Fruit fly (Drosophila melanogaster): ENCODE results near the gene CG7387.

Gene CG7387

DNA sequence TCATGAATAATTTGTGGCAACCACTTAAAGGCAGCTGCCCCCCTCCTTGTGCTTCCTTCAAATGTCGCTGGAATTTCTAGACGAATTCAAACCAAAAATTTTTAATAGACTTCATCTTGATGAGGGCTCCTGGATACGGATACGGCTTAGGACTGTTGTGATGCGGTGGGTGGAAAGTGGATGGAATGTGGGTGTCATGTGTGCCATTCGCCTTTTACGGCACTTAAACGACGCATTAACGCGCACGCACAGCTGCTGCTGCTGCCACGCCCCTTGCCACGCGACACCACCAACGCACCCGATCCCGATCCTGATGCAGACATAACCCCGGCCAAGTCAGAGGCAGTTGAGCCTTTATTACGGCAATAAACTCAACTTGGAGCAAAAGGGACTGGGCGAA lies 26.8 kb upstream of the CG7387 start:
- TF ChIP-seq CG31627 (GFP tag; optimal IDR thresholded peaks at IDR 0.05) (no peak), CG4318 (GFP tag; optimal IDR thresholded peaks at IDR 0.05) (no peak), CG34406 (GFP tag; optimal IDR thresholded peaks at IDR 0.05) (no peak), CG6163 (GFP tag; IDR thresholded peaks at IDR 0.05) (no peak), CG16779 (tag; optimal IDR thresholded peaks at IDR 0.05) (no peak), OdsH (GFP tag; optimal IDR thresholded peaks at IDR 0.05) (no peak), Gug (GFP tag; IDR thresholded peaks at IDR 0.05) (no peak)

DNA sequence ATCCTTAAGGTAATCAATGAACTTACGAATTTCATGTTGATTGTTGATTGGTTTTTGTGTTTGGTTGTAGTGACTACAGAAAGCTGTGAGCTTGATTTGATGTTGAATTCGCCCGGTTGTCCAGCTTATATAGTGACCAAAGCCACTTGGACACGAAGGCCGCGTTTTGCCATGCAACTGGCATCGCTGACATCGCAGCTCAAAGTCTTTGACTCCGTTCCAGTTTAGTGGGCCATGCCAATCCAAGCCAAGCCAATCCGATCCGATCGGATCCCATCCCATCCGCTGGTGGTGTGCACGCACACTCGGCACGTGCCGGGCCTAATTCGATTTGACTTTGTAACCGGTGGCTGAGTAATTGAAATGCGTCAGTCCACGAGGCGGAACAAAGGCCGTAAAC lies 26.0 kb upstream of the CG7387 start, which contains the start of gene CG13674:
CG13674 (minus strand) TSS at position 101 of the 400 bp plus-strand sequence.
- TF ChIP-seq pdm3 (GFP tag; optimal IDR thresholded peaks at IDR 0.05) (no peak), Gug (GFP tag; IDR thresholded peaks at IDR 0.05) (no peak), Eip78C (GFP tag) (no peak), CG6276 (GFP tag; optimal IDR thresholded peaks at IDR 0.05) (no peak)

DNA sequence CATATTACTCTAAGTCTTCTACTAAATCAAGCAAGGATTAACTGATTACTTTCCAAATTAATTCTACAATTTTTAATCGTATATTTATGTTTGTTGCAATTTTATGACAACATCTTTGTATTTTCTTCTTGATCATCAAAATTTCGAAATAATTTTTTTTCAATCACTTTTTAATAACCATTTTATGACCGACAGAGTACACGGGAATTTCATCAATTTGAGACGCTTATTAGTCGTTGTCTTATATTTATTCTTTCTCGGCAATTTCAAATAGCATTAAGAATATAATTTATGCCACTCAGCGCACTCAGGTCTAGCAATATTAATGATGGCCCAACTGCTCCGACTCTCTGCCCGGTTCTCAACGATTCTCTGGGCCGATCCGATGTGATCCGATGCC lies 22.1 kb upstream of the CG7387 start, which contains the start of gene CG8012:
CG8012 (plus strand) TSS at position 301 of the 400 bp plus-strand sequence.
- TF ChIP-seq CG10669 (GFP tag; optimal IDR thresholded peaks at IDR 0.05) (no peak), Sox102F (GFP tag; optimal IDR thresholded peaks at IDR 0.05) (no peak), spab (GFP tag; optimal IDR thresholded peaks at IDR 0.05) (no peak), CG6163 (GFP tag; IDR thresholded peaks at IDR 0.05) (no peak), Eip75B (GFP tag; optimal IDR thresholded peaks at IDR 0.05) (no peak), CG11902 (GFP tag; optimal IDR thresholded peaks at IDR 0.05) (no peak), CG6276 (GFP tag; optimal IDR thresholded peaks at IDR 0.05) (no peak)

dm6 chr3L:8211590-8211989 lies 18.7 kb upstream of the CG7387 start, which contains the start of gene CG8006:
Gene CG8006 (plus strand): TSS chr3L:8211890.
- no peak for TF ChIP-seq svp (GFP tag)
- TF ChIP-seq Eip75B (GFP tag; optimal IDR thresholded peaks at IDR 0.05): no peak
- no peak for TF ChIP-seq CG7368 (GFP tag; optimal IDR thresholded peaks at IDR 0.05)
- TF ChIP-seq fd59A (GFP tag; optimal IDR thresholded peaks at IDR 0.05): no peak
- no peak for TF ChIP-seq vri (GFP tag; optimal IDR thresholded peaks at IDR 0.05)
- no peak for TF ChIP-seq dsx (GFP tag; optimal IDR thresholded peaks at IDR 0.05; ENCODE audit: poor library complexity, severe bottlenecking)
- no peak for TF ChIP-seq CG11902 (GFP tag; optimal IDR thresholded peaks at IDR 0.05)
- TF ChIP-seq CG6854 (GFP tag; optimal IDR thresholded peaks at IDR 0.05): no peak
- TF ChIP-seq Hr38 (GFP tag; optimal IDR thresholded peaks at IDR 0.05): no peak
- TF ChIP-seq pdm3 (GFP tag; optimal IDR thresholded peaks at IDR 0.05): no peak
- TF ChIP-seq acj6 (GFP tag; optimal IDR thresholded peaks at IDR 0.05): no peak
- no peak for TF ChIP-seq achi (GFP tag; optimal IDR thresholded peaks at IDR 0.05)
- no peak for TF ChIP-seq esn (GFP tag; optimal IDR thresholded peaks at IDR 0.05)
- TF ChIP-seq Lpt (GFP tag; optimal IDR thresholded peaks at IDR 0.05): no peak
- no peak for TF ChIP-seq Hr4 (GFP tag; optimal IDR thresholded peaks at IDR 0.05)
- no peak for TF ChIP-seq CG6808 (GFP tag; optimal IDR thresholded peaks at IDR 0.05)

dm6 chr3L:8210596-8210995 lies 17.7 kb upstream of the CG7387 start, which contains the start of gene tut:
Gene tut (minus strand): TSS chr3L:8210743.
- TF ChIP-seq net (GFP tag; optimal IDR thresholded peaks at IDR 0.05): no peak
- TF ChIP-seq CG9139 (GFP tag; optimal IDR thresholded peaks at IDR 0.05): no peak

dm6 chr3L:8202317-8202842 lies 9.5 kb upstream of the CG7387 start, which contains the start of the genes CG7366 and CG13679:
Gene CG7366 (minus strand): TSS chr3L:8202417.
Gene CG13679 (plus strand): TSS chr3L:8202792.
- no peak for TF ChIP-seq salr (GFP tag; optimal IDR thresholded peaks at IDR 0.05)
- TF ChIP-seq Gug (GFP tag; IDR thresholded peaks at IDR 0.05): no peak
- TF ChIP-seq Sox102F (GFP tag; optimal IDR thresholded peaks at IDR 0.05): no peak
- no peak for TF ChIP-seq cyc (GFP tag; optimal IDR thresholded peaks at IDR 0.05)
- TF ChIP-seq lz (GFP tag; optimal IDR thresholded peaks at IDR 0.05): no peak
- no peak for TF ChIP-seq dsx (GFP tag; optimal IDR thresholded peaks at IDR 0.05; ENCODE audit: poor library complexity, severe bottlenecking)
- TF ChIP-seq ss (GFP tag; optimal IDR thresholded peaks at IDR 0.05): no peak
- TF ChIP-seq CG34406 (GFP tag; optimal IDR thresholded peaks at IDR 0.05): no peak
- no peak for TF ChIP-seq CG31627 (GFP tag; optimal IDR thresholded peaks at IDR 0.05)
- no peak for TF ChIP-seq Sox14 (GFP tag; optimal IDR thresholded peaks at IDR 0.05)
